Fruit fly (Drosophila melanogaster): ENCODE data around the gene CG44521.

DNA sequence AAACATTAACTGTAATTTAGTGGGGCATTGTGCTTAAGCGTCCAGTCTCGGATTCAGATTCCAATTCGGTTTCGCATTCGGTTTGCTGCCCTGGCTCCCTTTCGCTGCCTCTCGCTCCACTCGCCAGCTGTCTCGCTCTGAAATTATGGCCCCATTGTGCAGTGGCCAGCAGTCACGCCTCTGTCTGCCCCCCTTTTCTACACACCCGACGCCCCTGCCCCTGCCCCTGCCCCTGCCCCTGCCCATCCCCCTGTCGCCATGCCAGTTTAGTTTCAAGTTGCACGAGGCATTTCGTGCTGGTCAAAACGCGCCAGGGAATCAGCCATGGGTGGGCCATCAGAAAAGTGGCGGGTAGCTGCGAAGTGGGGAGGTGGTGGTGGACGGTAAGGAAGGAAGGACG lies 26.9 kb upstream of the CG44521 start:
- TF ChIP-seq Mio (GFP tag; optimal IDR thresholded peaks at IDR 0.05) (no peak), sv (GFP tag; optimal IDR thresholded peaks at IDR 0.05) (no peak), CG9705 (GFP tag; optimal IDR thresholded peaks at IDR 0.05) (no peak), Hr83 (GFP tag; optimal IDR thresholded peaks at IDR 0.05; ENCODE audit: poor library complexity, severe bottlenecking) (no peak)

Measured in whole organism, wandering third instar larva.